Worm (Caenorhabditis elegans): ENCODE data around the gene F58H1.8.

F58H1.8 gene

DNA sequence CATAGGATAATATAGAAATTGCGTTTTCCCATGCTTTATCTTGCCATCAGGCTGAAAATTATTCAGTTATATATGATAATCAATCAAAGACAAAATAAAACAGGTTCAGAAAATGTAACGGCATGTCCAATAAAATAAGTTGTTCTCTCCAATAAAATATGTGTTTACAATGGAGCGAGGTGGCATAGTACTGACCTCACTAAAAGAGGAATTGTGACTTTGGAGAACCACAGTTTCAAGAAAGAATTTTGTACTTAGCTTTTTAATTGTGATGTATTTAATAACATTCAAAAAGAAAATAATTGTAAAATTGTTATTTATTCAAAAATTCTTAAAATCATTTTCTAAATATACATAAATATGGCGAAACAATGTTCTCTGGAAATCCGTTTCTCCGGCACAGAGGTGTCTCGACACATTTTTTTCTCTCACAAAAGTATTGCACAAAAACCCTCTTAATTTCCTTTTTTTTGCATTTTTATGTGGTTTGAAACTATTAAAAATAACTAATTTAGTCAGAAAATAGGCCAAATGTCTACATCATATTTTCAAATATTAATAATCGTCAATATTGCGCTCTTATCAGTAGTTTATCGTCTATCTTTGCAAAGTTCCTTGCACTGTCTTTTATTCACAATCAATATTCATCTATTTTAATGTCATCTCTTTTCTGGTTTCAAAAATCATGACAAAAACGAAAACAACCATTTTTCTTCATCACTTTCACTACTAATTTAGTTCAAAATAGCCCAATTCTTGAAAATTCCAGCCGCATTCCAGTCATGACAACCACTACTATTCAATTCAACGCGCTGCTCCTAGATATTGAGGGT is 1.5 kb upstream of the F58H1.8 start, which contains the start of the genes aman-2 and F58H1.3:
Gene aman-2, minus strand, starts transcription at position 51 of the 833 bp plus-strand sequence.
Gene F58H1.3, plus strand, starts transcription at position 783 of the 833 bp plus-strand sequence.
- peak; percentile 34 for TF ChIP-seq hmbx-1 (tag; optimal IDR thresholded peaks at IDR 0.05)
- TF ChIP-seq hnd-1 (tag; optimal IDR thresholded peaks at IDR 0.05) = no peak
- peak; percentile 30 for TF ChIP-seq F13C5.2 (tag; optimal IDR thresholded peaks at IDR 0.05)
- peak; percentile 14 for TF ChIP-seq tra-4 (tag; optimal IDR thresholded peaks at IDR 0.05)
- TF ChIP-seq ceh-13 (GFP tag; optimal IDR thresholded peaks at IDR 0.05) = no peak
- no peak for TF ChIP-seq flt-1 (GFP tag; IDR thresholded peaks at IDR 0.05)
- TF ChIP-seq tbx-37 (GFP tag; conservative IDR thresholded peaks at IDR 0.05) = peak; percentile 18; the same call in 1 of the 2 replicates

DNA sequence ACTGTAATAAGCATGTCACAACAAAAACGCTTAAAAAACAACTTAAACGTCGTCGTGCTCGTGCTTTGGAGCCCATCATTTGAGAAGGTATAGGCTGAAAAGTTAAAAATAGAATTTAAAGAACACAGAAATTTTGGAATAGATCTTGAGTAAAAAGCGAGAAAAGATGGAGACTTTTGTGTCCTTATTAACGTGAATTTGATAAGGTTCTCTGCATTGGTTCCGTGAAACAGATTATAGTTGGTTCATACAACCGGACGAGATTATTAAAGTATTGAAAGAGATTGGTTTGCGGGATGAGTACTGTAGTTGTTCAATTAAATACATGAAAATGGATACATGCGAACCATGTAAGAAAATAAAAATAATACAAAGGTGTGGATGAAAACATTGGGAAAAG is 2.8 kb downstream of the F58H1.8 start, which contains the start of gene gpla-1:
Gene gpla-1, minus strand, starts transcription at position 101 of the 400 bp plus-strand sequence.
- TF ChIP-seq pes-1 (GFP tag; IDR thresholded peaks at IDR 0.05) = no peak
- no peak for TF ChIP-seq ceh-13 (GFP tag; optimal IDR thresholded peaks at IDR 0.05)
- no peak for TF ChIP-seq flt-1 (GFP tag; IDR thresholded peaks at IDR 0.05)
- TF ChIP-seq hmbx-1 (tag; optimal IDR thresholded peaks at IDR 0.05) = no peak
- TF ChIP-seq hmg-4 (GFP tag; optimal IDR thresholded peaks at IDR 0.05) = no peak
- no peak for TF ChIP-seq ets-7 (tag; optimal IDR thresholded peaks at IDR 0.05)
- TF ChIP-seq sea-1 (GFP tag; conservative IDR thresholded peaks at IDR 0.05) = no peak
- no peak for TF ChIP-seq F13C5.2 (tag; optimal IDR thresholded peaks at IDR 0.05)
- TF ChIP-seq tbx-37 (GFP tag; conservative IDR thresholded peaks at IDR 0.05) = no peak
- TF ChIP-seq ceh-36 (tag; optimal IDR thresholded peaks at IDR 0.05) = no peak
- TF ChIP-seq B0310.2 (tag; optimal IDR thresholded peaks at IDR 0.05) = no peak
- no peak for TF ChIP-seq scrt-1 (GFP tag; IDR thresholded peaks at IDR 0.05)
- TF ChIP-seq aly-1 (tag; optimal IDR thresholded peaks at IDR 0.05) = no peak

DNA sequence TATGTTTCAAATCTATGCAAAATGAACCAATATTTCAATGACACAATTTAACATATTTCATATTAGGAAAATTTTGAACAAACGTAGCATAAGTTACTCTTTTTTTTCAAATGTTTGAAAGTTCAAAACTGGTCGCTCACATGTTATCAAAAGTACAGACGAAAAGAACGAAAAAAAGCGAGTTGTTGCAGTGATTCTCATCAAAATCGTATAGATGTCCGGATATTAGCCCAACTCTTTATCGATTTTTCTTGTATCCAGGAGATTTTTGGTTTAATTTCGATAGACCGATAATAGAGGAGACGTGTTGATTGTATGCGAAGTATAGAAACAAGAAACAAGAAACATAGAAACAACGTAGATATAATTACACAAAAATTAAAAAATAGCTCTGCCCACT is 5.4 kb downstream of the F58H1.8 start:
- TF ChIP-seq tbx-11 (GFP tag; IDR thresholded peaks at IDR 0.05) (no peak), ceh-36 (tag; optimal IDR thresholded peaks at IDR 0.05) (no peak), sea-1 (GFP tag; conservative IDR thresholded peaks at IDR 0.05) (no peak), B0310.2 (tag; optimal IDR thresholded peaks at IDR 0.05) (no peak), hmbx-1 (tag; optimal IDR thresholded peaks at IDR 0.05) (no peak), flt-1 (GFP tag; IDR thresholded peaks at IDR 0.05) (no peak), tra-4 (tag; optimal IDR thresholded peaks at IDR 0.05) (no peak)

DNA sequence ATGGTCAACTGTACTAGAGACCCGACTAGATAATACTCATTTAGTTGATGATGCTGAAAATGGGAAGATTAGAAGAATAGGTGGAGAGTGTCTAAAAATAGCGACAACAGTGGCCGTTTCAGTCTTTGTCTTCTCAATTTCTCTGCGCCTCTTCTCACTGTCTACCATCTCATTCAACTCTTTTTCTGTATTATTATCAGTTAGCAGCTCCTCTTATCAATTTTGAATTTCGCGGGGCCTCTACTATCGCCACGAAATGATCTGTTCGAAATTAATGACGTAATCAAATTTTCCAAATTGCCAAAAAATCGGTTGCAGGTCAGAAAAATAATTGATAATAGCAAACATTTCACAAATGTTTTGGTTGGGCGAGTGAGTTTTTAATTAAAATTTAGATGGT is 6.7 kb downstream of the F58H1.8 start:
- TF ChIP-seq sea-1 (GFP tag; conservative IDR thresholded peaks at IDR 0.05) = no peak
- no peak for TF ChIP-seq pes-1 (GFP tag; IDR thresholded peaks at IDR 0.05)

DNA sequence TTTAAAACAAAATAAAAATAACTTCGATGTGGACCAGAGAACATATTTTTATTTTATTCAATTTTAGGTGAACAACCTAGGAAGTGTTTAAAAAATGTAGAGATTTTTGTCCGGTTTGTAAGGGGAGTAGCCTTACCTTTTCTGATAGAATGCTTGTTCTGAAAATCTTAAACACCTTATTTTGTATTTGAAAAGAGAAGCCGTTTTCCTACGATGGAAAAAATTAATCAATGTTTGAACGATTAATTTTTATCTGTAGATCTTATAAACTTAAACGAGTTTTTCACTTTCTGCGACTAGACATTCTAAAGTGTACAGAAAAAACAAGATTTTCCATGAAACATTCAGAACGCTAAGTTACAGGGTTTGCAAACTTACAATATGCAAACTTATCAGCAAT is 7.4 kb downstream of the F58H1.8 start, which contains the start of gene F58H1.6:
Gene F58H1.6, plus strand, starts transcription at position 301 of the 400 bp plus-strand sequence.
- no peak for TF ChIP-seq F13C5.2 (tag; optimal IDR thresholded peaks at IDR 0.05)
- no peak for TF ChIP-seq scrt-1 (GFP tag; IDR thresholded peaks at IDR 0.05)
- no peak for TF ChIP-seq tbx-37 (GFP tag; conservative IDR thresholded peaks at IDR 0.05)
- no peak for TF ChIP-seq aly-1 (tag; optimal IDR thresholded peaks at IDR 0.05)
- no peak for TF ChIP-seq ceh-36 (tag; optimal IDR thresholded peaks at IDR 0.05)
- TF ChIP-seq tbx-11 (GFP tag; IDR thresholded peaks at IDR 0.05) = no peak
- TF ChIP-seq hmbx-1 (tag; optimal IDR thresholded peaks at IDR 0.05) = no peak

DNA sequence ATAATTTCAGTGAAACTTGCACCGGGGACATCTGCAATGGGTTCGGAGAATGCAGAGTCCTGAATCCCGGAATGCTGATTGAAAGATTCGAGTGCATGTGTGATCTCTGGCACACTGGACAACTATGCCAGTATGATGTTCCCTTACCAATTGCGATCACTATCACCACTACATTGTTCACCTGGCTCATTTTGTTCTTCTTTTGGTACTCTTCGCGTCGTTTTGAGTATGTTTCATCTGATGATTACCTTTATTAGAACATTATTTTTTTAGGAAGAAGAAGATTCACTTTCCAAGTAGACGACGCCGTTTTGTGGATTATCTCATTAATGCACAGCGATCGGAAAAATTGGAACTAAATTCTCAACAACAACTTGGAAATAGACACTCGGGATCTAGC is 8.8 kb downstream of the F58H1.8 start:
- TF ChIP-seq ets-7 (tag; optimal IDR thresholded peaks at IDR 0.05) (no peak), pes-1 (GFP tag; IDR thresholded peaks at IDR 0.05) (no peak)

DNA sequence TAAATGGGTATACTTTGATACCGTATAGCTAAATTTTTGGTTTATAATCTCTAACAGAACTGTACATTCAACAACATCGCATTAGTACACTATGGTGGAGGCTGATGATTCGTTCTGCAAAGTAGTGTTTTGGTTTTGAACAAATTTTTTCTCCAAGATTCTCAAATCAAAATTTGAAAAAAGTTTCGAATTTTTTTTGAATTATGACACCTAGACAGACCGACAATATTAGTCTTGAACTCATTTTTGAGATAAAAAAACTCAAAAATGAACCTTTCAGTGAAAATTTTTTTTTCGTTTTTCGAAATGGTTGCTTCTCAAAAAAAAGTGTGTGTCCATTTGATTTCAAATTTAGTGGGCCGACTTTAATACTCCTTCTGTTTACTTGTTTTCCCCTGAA is 10.5 kb downstream of the F58H1.8 start:
- TF ChIP-seq scrt-1 (GFP tag; IDR thresholded peaks at IDR 0.05) = no peak
- TF ChIP-seq tbx-37 (GFP tag; conservative IDR thresholded peaks at IDR 0.05) = no peak
- no peak for TF ChIP-seq tbx-11 (GFP tag; IDR thresholded peaks at IDR 0.05)
- TF ChIP-seq ceh-36 (tag; optimal IDR thresholded peaks at IDR 0.05) = no peak
- TF ChIP-seq F13C5.2 (tag; optimal IDR thresholded peaks at IDR 0.05) = no peak
- TF ChIP-seq flt-1 (GFP tag; IDR thresholded peaks at IDR 0.05) = no peak
- no peak for TF ChIP-seq tra-4 (tag; optimal IDR thresholded peaks at IDR 0.05)
- no peak for TF ChIP-seq hmg-4 (GFP tag; optimal IDR thresholded peaks at IDR 0.05)
- no peak for TF ChIP-seq B0310.2 (tag; optimal IDR thresholded peaks at IDR 0.05)
- no peak for TF ChIP-seq sea-1 (GFP tag; conservative IDR thresholded peaks at IDR 0.05)
- TF ChIP-seq ama-1 (optimal IDR thresholded peaks at IDR 0.05) = no peak
- TF ChIP-seq aly-1 (tag; optimal IDR thresholded peaks at IDR 0.05) = no peak
- no peak for TF ChIP-seq ceh-13 (GFP tag; optimal IDR thresholded peaks at IDR 0.05)

DNA sequence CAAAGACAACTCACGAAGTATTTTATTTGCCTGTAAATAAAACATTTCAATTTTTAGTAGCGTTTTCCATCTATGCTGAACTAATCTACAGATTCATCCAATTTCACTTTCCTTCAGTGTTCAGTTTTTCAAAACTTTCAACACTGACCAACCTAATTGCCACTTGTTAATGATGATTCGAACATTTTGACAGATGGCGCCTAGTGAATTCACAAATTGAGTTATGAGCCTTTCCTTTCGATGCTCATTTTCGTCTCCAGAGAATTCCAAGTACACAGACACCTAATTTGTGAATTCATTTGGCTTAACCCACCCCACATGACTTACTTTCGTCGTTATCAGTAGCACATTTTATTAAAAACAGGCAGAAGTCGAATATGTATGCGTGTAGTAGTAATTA is 11.9 kb downstream of the F58H1.8 start:
- TF ChIP-seq tbx-11 (GFP tag; IDR thresholded peaks at IDR 0.05) = no peak
- TF ChIP-seq scrt-1 (GFP tag; IDR thresholded peaks at IDR 0.05) = no peak
- no peak for TF ChIP-seq ceh-13 (GFP tag; optimal IDR thresholded peaks at IDR 0.05)
- no peak for TF ChIP-seq F13C5.2 (tag; optimal IDR thresholded peaks at IDR 0.05)
- TF ChIP-seq tbx-37 (GFP tag; conservative IDR thresholded peaks at IDR 0.05) = no peak
- TF ChIP-seq ama-1 (optimal IDR thresholded peaks at IDR 0.05) = no peak
- no peak for TF ChIP-seq sea-1 (GFP tag; conservative IDR thresholded peaks at IDR 0.05)
- no peak for TF ChIP-seq B0310.2 (tag; optimal IDR thresholded peaks at IDR 0.05)
- TF ChIP-seq hmbx-1 (tag; optimal IDR thresholded peaks at IDR 0.05) = no peak
- no peak for TF ChIP-seq tra-4 (tag; optimal IDR thresholded peaks at IDR 0.05)

All from whole organism, early embryonic.